Worm (Caenorhabditis elegans): Measurements from ENCODE around the gene pqn-2.

ce11 chrV:10414610-10415009 lies 32.4 kb downstream of the pqn-2 start, which contains the start of gene F15H10.9:
- TF ChIP-seq elt-3 (tag; optimal IDR thresholded peaks at IDR 0.05) (no peak), unc-62 (GFP tag; optimal IDR thresholded peaks at IDR 0.05) (no peak), nhr-77 (tag; optimal IDR thresholded peaks at IDR 0.05) (no peak), sea-2 (GFP tag; optimal IDR thresholded peaks at IDR 0.05) (no peak), ztf-11 (tag; optimal IDR thresholded peaks at IDR 0.05) (no peak), aly-2 (tag; optimal IDR thresholded peaks at IDR 0.05) (no peak), egl-5 (tag; optimal IDR thresholded peaks at IDR 0.05) (no peak)

All from whole organism, L3 larva.